Fruit fly (Drosophila melanogaster) whole organism, embryonic: ENCODE results near the gene Crg-1.

Source experiments
- Aef1 ChIP-seq: fragments of 200-800 bp; sonication (Bioruptor generic); IDR thresholded peaks from 3 replicates; pipeline ENCODE4 v1.3.6; 2022; ENCODE audit warnings: missing biosample characterization, missing genetic modification characterization
- Atf-2 ChIP-seq: fragments of 200-800 bp; sonication (Bioruptor generic); optimal IDR thresholded peaks from 2 replicates; lab custom pipeline; 2016; ENCODE audit warnings: missing biosample characterization, missing genetic modification characterization
- B-H2 ChIP-seq: fragments of 200-800 bp; sonication (Bioruptor generic); optimal IDR thresholded peaks from 2 replicates; lab custom pipeline; 2018; ENCODE audit warnings: missing biosample characterization, mild to moderate bottlenecking, missing genetic modification characterization
- CG10209 ChIP-seq: fragments of 200-800 bp; sonication (Bioruptor generic); optimal IDR thresholded peaks from 3 replicates; lab custom pipeline; 2017; ENCODE audit warnings: missing biosample characterization, mild to moderate bottlenecking, missing genetic modification characterization, missing genetic modification reagents
- CG10565 ChIP-seq: fragments of 200-800 bp; sonication (Bioruptor generic); optimal IDR thresholded peaks from 3 replicates; lab custom pipeline; 2016; ENCODE audit warnings: missing biosample characterization, mild to moderate bottlenecking, missing genetic modification characterization
- CG11093 ChIP-seq: fragments of 200-800 bp; sonication (Bioruptor generic); IDR thresholded peaks from 3 replicates; pipeline ENCODE4 v1.3.6; 2022; ENCODE audit warnings: missing biosample characterization, missing genetic modification characterization
- CG12391 ChIP-seq: fragments of 200-800 bp; sonication (Bioruptor generic); optimal IDR thresholded peaks from 3 replicates; lab custom pipeline; 2018; ENCODE audit warnings: missing biosample characterization, mild to moderate bottlenecking, missing genetic modification characterization, moderate library complexity
- CG13624 ChIP-seq: fragments of 200-800 bp; sonication (Bioruptor generic); optimal IDR thresholded peaks from 2 replicates; lab custom pipeline; 2016; ENCODE audit warnings: missing biosample characterization, missing genetic modification characterization
- CG14014 ChIP-seq: fragments of 200-800 bp; sonication (Bioruptor generic); IDR thresholded peaks from 2 replicates; pipeline ENCODE4 v1.3.6; 2022; ENCODE audit warnings: missing biosample characterization, missing genetic modification characterization
- CG15011 ChIP-seq: fragments of 200-800 bp; sonication (Bioruptor generic); optimal IDR thresholded peaks from 3 replicates; lab custom pipeline; 2018; ENCODE audit warnings: missing biosample characterization, mild to moderate bottlenecking, missing genetic modification characterization
- CG15269 ChIP-seq: fragments of 200-800 bp; sonication (Bioruptor generic); optimal IDR thresholded peaks from 2 replicates; lab custom pipeline; 2018; ENCODE audit warnings: missing biosample characterization, mild to moderate bottlenecking, missing genetic modification characterization, moderate library complexity
- CG16863 ChIP-seq: fragments of 200-800 bp; sonication (Bioruptor generic); optimal IDR thresholded peaks from 3 replicates; lab custom pipeline; 2016; ENCODE audit warnings: missing biosample characterization, missing genetic modification characterization
- CG17829 ChIP-seq: fragments of 200-800 bp; optimal IDR thresholded peaks from 2 replicates; lab custom pipeline; 2019; ENCODE audit warnings: missing biosample characterization, mild to moderate bottlenecking, missing genetic modification characterization, moderate library complexity
- CG18476 ChIP-seq: fragments of 200-800 bp; sonication (Bioruptor generic); optimal IDR thresholded peaks from 2 replicates; lab custom pipeline; 2016; ENCODE audit warnings: missing biosample characterization, mild to moderate bottlenecking, missing genetic modification characterization
- CG18764 ChIP-seq: fragments of 200-800 bp; sonication (Bioruptor generic); optimal IDR thresholded peaks from 3 replicates; lab custom pipeline; 2016; ENCODE audit warnings: missing biosample characterization, missing genetic modification characterization
- CG31365 ChIP-seq: fragments of 200-800 bp; sonication (Bioruptor generic); optimal IDR thresholded peaks from 2 replicates; lab custom pipeline; 2018; ENCODE audit warnings: missing biosample characterization, mild to moderate bottlenecking, missing genetic modification characterization
- CG33213 ChIP-seq: fragments of 200-800 bp; sonication (Bioruptor generic); optimal IDR thresholded peaks from 3 replicates; lab custom pipeline; 2016; ENCODE audit warnings: missing biosample characterization, missing genetic modification characterization
- CG33557 ChIP-seq: fragments of 200-800 bp; sonication (Bioruptor generic); optimal IDR thresholded peaks from 2 replicates; lab custom pipeline; 2019; ENCODE audit warnings: missing biosample characterization, mild to moderate bottlenecking, missing genetic modification characterization, moderate library complexity
- CG34376 ChIP-seq: fragments of 200-800 bp; sonication (Bioruptor generic); optimal IDR thresholded peaks from 2 replicates; lab custom pipeline; 2018; ENCODE audit warnings: missing biosample characterization, mild to moderate bottlenecking, missing genetic modification characterization
- CG6854 ChIP-seq: fragments of 200-800 bp; sonication (Bioruptor generic); optimal IDR thresholded peaks from 3 replicates; lab custom pipeline; 2017; ENCODE audit warnings: missing biosample characterization, mild to moderate bottlenecking, missing genetic modification characterization
- CG7271 ChIP-seq: fragments of 200-800 bp; sonication (Bioruptor generic); optimal IDR thresholded peaks from 2 replicates; lab custom pipeline; 2018; ENCODE audit warnings: missing biosample characterization, mild to moderate bottlenecking, missing genetic modification characterization, moderate library complexity
- CG7357 ChIP-seq: fragments of 200-800 bp; sonication (Bioruptor generic); IDR thresholded peaks from 3 replicates; pipeline ENCODE4 v1.3.6; 2022; ENCODE audit warnings: missing biosample characterization, missing genetic modification characterization
- CG8089 ChIP-seq: fragments of 200-800 bp; sonication (Bioruptor generic); optimal IDR thresholded peaks from 3 replicates; lab custom pipeline; 2016; ENCODE audit warnings: missing biosample characterization, missing genetic modification characterization
- CG9817 ChIP-seq: fragments of 200-800 bp; sonication (Bioruptor generic); optimal IDR thresholded peaks from 2 replicates; lab custom pipeline; 2018; ENCODE audit warnings: missing biosample characterization, mild to moderate bottlenecking, missing genetic modification characterization, moderate library complexity
- Dip2 ChIP-seq: fragments of 200-800 bp; sonication (Bioruptor generic); IDR thresholded peaks from 2 replicates; pipeline ENCODE4 v1.3.6; 2022; ENCODE audit warnings: missing biosample characterization, missing genetic modification characterization
- Drgx ChIP-seq: fragments of 200-800 bp; sonication (Bioruptor generic); IDR thresholded peaks from 2 replicates; pipeline ENCODE4 v1.3.6; 2022; ENCODE audit warnings: missing biosample characterization, missing genetic modification characterization
- Gsc ChIP-seq: fragments of 200-800 bp; sonication (Bioruptor generic); IDR thresholded peaks from 2 replicates; pipeline ENCODE4 v1.3.6; 2022; ENCODE audit warnings: missing biosample characterization, missing genetic modification characterization
- HLH4C ChIP-seq: fragments of 200-800 bp; sonication (Bioruptor generic); IDR thresholded peaks from 3 replicates; pipeline ENCODE4 v1.3.6; 2022; ENCODE audit warnings: missing biosample characterization, missing genetic modification characterization; ENCODE audit not compliant: partially characterized antibody
- Hmx ChIP-seq: fragments of 200-800 bp; sonication (Bioruptor generic); optimal IDR thresholded peaks from 2 replicates; lab custom pipeline; 2016; ENCODE audit warnings: missing biosample characterization, missing genetic modification characterization
- Hr78 ChIP-seq, 2 experiments: fragments of 200-800 bp in 1 of 2; fragments of >200 bp in 1 of 2; sonication (Bioruptor generic) in 1 of 2; optimal IDR thresholded peaks; 2 replicates each; lab custom pipeline; 2017 to 2019; ENCODE audit warnings: missing biosample characterization in 2 of 2, missing genetic modification characterization in 2 of 2, mild to moderate bottlenecking in 1 of 2, moderate library complexity in 1 of 2
- Nf-YC ChIP-seq: fragments of 200-800 bp; optimal IDR thresholded peaks from 3 replicates; lab custom pipeline; 2019; ENCODE audit warnings: missing biosample characterization, mild to moderate bottlenecking, missing genetic modification characterization, moderate library complexity
- Sry-δ ChIP-seq: fragments of 200-800 bp; sonication (Bioruptor generic); optimal IDR thresholded peaks from 2 replicates; lab custom pipeline; 2016; ENCODE audit warnings: missing biosample characterization, missing genetic modification characterization
- cas ChIP-seq: fragments of 200-800 bp; sonication (Bioruptor generic); IDR thresholded peaks from 2 replicates; pipeline ENCODE4 v1.3.6; 2022; ENCODE audit warnings: missing biosample characterization, missing genetic modification characterization
- caup ChIP-seq: fragments of 200-800 bp; sonication (Bioruptor generic); optimal IDR thresholded peaks from 3 replicates; lab custom pipeline; 2017; ENCODE audit warnings: missing biosample characterization, mild to moderate bottlenecking, missing genetic modification characterization, moderate library complexity; ENCODE audit not compliant: severe bottlenecking
- chn ChIP-seq: fragments of 200-800 bp; sonication (Bioruptor generic); optimal IDR thresholded peaks from 2 replicates; lab custom pipeline; 2016; ENCODE audit warnings: missing biosample characterization, missing genetic modification characterization
- dati ChIP-seq: fragments of 200-800 bp; sonication (Bioruptor generic); IDR thresholded peaks from 2 replicates; pipeline ENCODE4 v1.3.6; 2022; ENCODE audit warnings: missing biosample characterization, missing genetic modification characterization
- esg ChIP-seq: fragments of 200-800 bp; sonication (Bioruptor generic); conservative IDR thresholded peaks from 2 replicates; pipeline ENCODE4 v1.3.6; 2022; ENCODE audit warnings: missing biosample characterization, missing genetic modification characterization
- exex ChIP-seq: fragments of 200-800 bp; sonication (Bioruptor generic); optimal IDR thresholded peaks from 4 replicates; lab custom pipeline; 2018; ENCODE audit warnings: missing biosample characterization, mild to moderate bottlenecking, missing genetic modification characterization, moderate library complexity
- fd102C ChIP-seq: fragments of 200-800 bp; sonication (Bioruptor generic); optimal IDR thresholded peaks from 2 replicates; lab custom pipeline; 2018; ENCODE audit warnings: missing biosample characterization, mild to moderate bottlenecking, missing genetic modification characterization, moderate library complexity
- hkb ChIP-seq, 2 experiments: fragments of 200-800 bp in 1 of 2; fragments of >200 bp in 1 of 2; sonication (Bioruptor generic) in 1 of 2; IDR thresholded peaks in 1 of 2; optimal IDR thresholded peaks in 1 of 2; 2 replicates each; pipeline versions ENCODE4 v1.3.6 to Lab custom; 2017 to 2022; ENCODE audit warnings: missing biosample characterization in 1 of 2, missing genetic modification characterization in 1 of 2
- lmd ChIP-seq: fragments of 200-800 bp; sonication (Bioruptor generic); IDR thresholded peaks from 2 replicates; pipeline ENCODE4 v1.3.6; 2022; ENCODE audit warnings: missing biosample characterization, missing genetic modification characterization
- nmo ChIP-seq: fragments of 200-800 bp; sonication (Bioruptor generic); optimal IDR thresholded peaks from 2 replicates; lab custom pipeline; 2018; ENCODE audit warnings: missing biosample characterization, mild to moderate bottlenecking, missing genetic modification characterization, moderate library complexity
- oc ChIP-seq: fragments of 200-800 bp; sonication (Bioruptor generic); optimal IDR thresholded peaks from 2 replicates; lab custom pipeline; 2018; ENCODE audit warnings: missing biosample characterization, mild to moderate bottlenecking, missing genetic modification characterization, moderate library complexity
- peb ChIP-seq: fragments of 200-800 bp; sonication (Bioruptor generic); IDR thresholded peaks from 2 replicates; pipeline ENCODE4 v1.3.6; 2022; ENCODE audit warnings: missing biosample characterization, missing genetic modification characterization
- pita ChIP-seq: fragments of 200-800 bp; sonication (Bioruptor generic); optimal IDR thresholded peaks from 2 replicates; lab custom pipeline; 2017; ENCODE audit warnings: missing biosample characterization, mild to moderate bottlenecking, missing genetic modification characterization
- scrt ChIP-seq: fragments of 200-800 bp; sonication (Bioruptor generic); optimal IDR thresholded peaks from 2 replicates; lab custom pipeline; 2018; ENCODE audit warnings: missing biosample characterization, mild to moderate bottlenecking, missing genetic modification characterization, moderate library complexity
- stc ChIP-seq: fragments of 200-800 bp; sonication (Bioruptor generic); IDR thresholded peaks from 2 replicates; pipeline ENCODE4 v1.3.6; 2022; ENCODE audit warnings: missing biosample characterization, missing genetic modification characterization
- tap ChIP-seq: fragments of 200-800 bp; optimal IDR thresholded peaks from 3 replicates; lab custom pipeline; 2019; ENCODE audit warnings: missing biosample characterization, mild to moderate bottlenecking, missing genetic modification characterization, moderate library complexity
- ttk ChIP-seq: fragments of 200-800 bp; sonication (Bioruptor generic); IDR thresholded peaks from 2 replicates; pipeline ENCODE4 v2.1.2; 2022; ENCODE audit warnings: missing biosample characterization, missing genetic modification characterization

Crg-1 gene

dm6 chrX:3779686-3780407 is 13.2 kb upstream of the Crg-1 start (continued):
- no peak for TF ChIP-seq hkb (optimal IDR thresholded peaks at IDR 0.05; lab: Kevin White, UChicago)
- peak; percentile 26; the same call in 1 of the 2 replicates for TF ChIP-seq hkb (GFP tag; IDR thresholded peaks at IDR 0.05; lab: Robert Waterston, UW)
- peak; percentile 32 for TF ChIP-seq B-H2 (GFP tag; lab: Kevin White, UChicago)
- no peak for TF ChIP-seq lmd (GFP tag; lab: Robert Waterston, UW)
- no peak for TF ChIP-seq ttk (GFP tag; lab: Robert Waterston, UW)
- TF ChIP-seq CG6854 (GFP tag; lab: Kevin White, UChicago), result peak; percentile 23
- TF ChIP-seq scrt (GFP tag; lab: Kevin White, UChicago), result peak; percentile 26
- TF ChIP-seq fd102C (GFP tag; lab: Kevin White, UChicago), result no peak
- TF ChIP-seq Hmx (GFP tag; lab: Kevin White, UChicago), result no peak
- TF ChIP-seq CG13624 (GFP tag; lab: Kevin White, UChicago), result peak; percentile 27
- TF ChIP-seq CG7357, result no peak
- TF ChIP-seq CG18476, result no peak
- TF ChIP-seq CG33557 (GFP tag; lab: Kevin White, UChicago), result no peak
- no peak for TF ChIP-seq esg (GFP tag; lab: Robert Waterston, UW)
- no peak for TF ChIP-seq Hr78 (GFP tag; optimal IDR thresholded peaks at IDR 0.05; lab: Kevin White, UChicago)
- no peak for TF ChIP-seq cas
- TF ChIP-seq stc (GFP tag; lab: Robert Waterston, UW), result no peak
- TF ChIP-seq Aef1 (GFP tag; lab: Robert Waterston, UW), result no peak
- peak; percentile 32 for TF ChIP-seq Nf-YC (tag; lab: Kevin White, UChicago)
- TF ChIP-seq CG14014 (GFP tag; lab: Robert Waterston, UW), result no peak
- TF ChIP-seq caup, result peak; percentile 8
- no peak for TF ChIP-seq oc (tag; lab: Kevin White, UChicago)
- TF ChIP-seq CG34376 (GFP tag; lab: Kevin White, UChicago), result peak; percentile 8
- no peak for TF ChIP-seq Dip2
- TF ChIP-seq CG33213 (GFP tag; lab: Kevin White, UChicago), result peak; percentile 13
- no peak for TF ChIP-seq HLH4C (GFP tag; lab: Robert Waterston, UW)
- TF ChIP-seq CG31365 (tag; lab: Kevin White, UChicago), result peak; percentile 1
- peak; percentile 29 for TF ChIP-seq tap
- no peak for TF ChIP-seq CG18764 (GFP tag; lab: Kevin White, UChicago)
- no peak for TF ChIP-seq nmo (GFP tag; lab: Kevin White, UChicago)
- no peak for TF ChIP-seq CG8089 (GFP tag; lab: Kevin White, UChicago)
- TF ChIP-seq chn (GFP tag; lab: Kevin White, UChicago), result peak; percentile 18
- no peak for TF ChIP-seq CG9817 (tag; lab: Kevin White, UChicago)
- no peak for TF ChIP-seq CG15011
- TF ChIP-seq Atf-2 (GFP tag; lab: Kevin White, UChicago), result no peak
- TF ChIP-seq CG12391 (tag; lab: Kevin White, UChicago), result no peak
- no peak for TF ChIP-seq pita (GFP tag; lab: Kevin White, UChicago)
- TF ChIP-seq CG10565, result no peak
- no peak for TF ChIP-seq CG10209 (GFP tag; lab: Kevin White, UChicago)
- TF ChIP-seq Drgx (GFP tag; lab: Robert Waterston, UW), result peak; percentile 61; the same call in 1 of the 2 replicates
- no peak for TF ChIP-seq CG16863 (GFP tag; lab: Kevin White, UChicago)
- TF ChIP-seq CG7271 (tag; lab: Kevin White, UChicago), result no peak
- peak; percentile 3 for TF ChIP-seq CG17829 (tag; lab: Kevin White, UChicago)
- no peak for TF ChIP-seq peb (GFP tag; lab: Robert Waterston, UW)
- TF ChIP-seq CG15269 (tag; lab: Kevin White, UChicago), result no peak
- no peak for TF ChIP-seq CG11093 (GFP tag; lab: Robert Waterston, UW)
- TF ChIP-seq exex (tag; lab: Kevin White, UChicago), result no peak
- TF ChIP-seq Sry-δ (GFP tag; lab: Kevin White, UChicago), result no peak
- no peak for TF ChIP-seq Gsc (GFP tag; lab: Robert Waterston, UW)
- TF ChIP-seq dati (GFP tag; lab: Robert Waterston, UW), result no peak
